Worm (Caenorhabditis elegans): ENCODE data around the gene eelo-1.

DNA sequence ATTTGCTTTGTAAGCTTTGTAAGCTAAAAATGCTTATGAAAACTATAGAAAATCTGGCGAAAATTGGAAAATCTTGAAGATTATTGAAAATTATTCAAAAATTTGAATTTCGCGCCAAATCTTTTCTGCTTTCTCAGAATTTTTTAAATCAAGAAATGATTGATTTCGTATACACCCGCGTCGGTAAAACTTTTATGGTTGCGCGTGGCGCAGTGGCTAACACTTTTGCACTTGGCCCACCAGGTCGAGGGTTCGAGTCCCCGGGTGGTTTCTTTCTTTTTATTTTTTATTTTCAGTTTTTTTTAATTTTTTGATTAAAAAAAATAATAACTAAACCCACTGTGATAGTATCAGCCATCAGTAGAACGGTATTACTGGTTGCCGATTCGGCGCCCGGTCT is 40.6 kb upstream of the eelo-1 start:
- TF ChIP-seq dve-1 (tag; optimal IDR thresholded peaks at IDR 0.05) (no peak), ceh-45 (GFP tag; IDR thresholded peaks at IDR 0.05) (no peak), odd-2 (tag; optimal IDR thresholded peaks at IDR 0.05) (no peak), fkh-10 (GFP tag; optimal IDR thresholded peaks at IDR 0.05) (no peak), che-1 (tag; optimal IDR thresholded peaks at IDR 0.05) (no peak), dmd-4 (tag; optimal IDR thresholded peaks at IDR 0.05; ENCODE audit: borderline replicate concordance) (no peak), ceh-9 (tag; optimal IDR thresholded peaks at IDR 0.05) (no peak), nhr-232 (tag; optimal IDR thresholded peaks at IDR 0.05) (no peak), unc-3 (GFP tag; conservative IDR thresholded peaks at IDR 0.05) (no peak), unc-3 (tag; optimal IDR thresholded peaks at IDR 0.05) (no peak), pag-3 (tag; optimal IDR thresholded peaks at IDR 0.05; ENCODE audit: borderline replicate concordance) (no peak), ceh-34 (tag; optimal IDR thresholded peaks at IDR 0.05) (no peak)

All from whole organism, late embryonic.